Worm (Caenorhabditis elegans) whole organism, L3 larva: ENCODE data around the gene Y43B11AL.1.

Experiments
- ama-1 ChIP-seq: fragments of 150-350 bp; optimal IDR thresholded peaks from 2 replicates; lab custom pipeline; 2018
- daf-12 ChIP-seq: fragments of 150-350 bp; optimal IDR thresholded peaks from 2 replicates; lab custom pipeline; 2014; ENCODE audit warnings: missing biosample characterization, missing genetic modification reagents, missing genetic modification characterization
- fkh-10 ChIP-seq: sonication (generic microtip); optimal IDR thresholded peaks from 2 replicates; lab custom pipeline; 2017; ENCODE audit warnings: missing biosample characterization, missing genetic modification reagents, missing genetic modification characterization
- jun-1 ChIP-seq: fragments of 150-350 bp; optimal IDR thresholded peaks from 2 replicates; lab custom pipeline; 2014; ENCODE audit warnings: missing biosample characterization, missing genetic modification reagents, missing genetic modification characterization
- lin-39 ChIP-seq: fragments of 150-350 bp; optimal IDR thresholded peaks from 2 replicates; lab custom pipeline; 2018; ENCODE audit warnings: missing biosample characterization, missing genetic modification reagents, missing genetic modification characterization
- nhr-11 ChIP-seq: fragments of 150-350 bp; optimal IDR thresholded peaks from 2 replicates; lab custom pipeline; 2014; ENCODE audit warnings: missing biosample characterization, missing genetic modification characterization
- nhr-237 ChIP-seq: fragments of 150-350 bp; optimal IDR thresholded peaks from 2 replicates; lab custom pipeline; 2014; ENCODE audit warnings: missing biosample characterization, missing genetic modification characterization
- nhr-25 ChIP-seq: sonication (generic microtip); optimal IDR thresholded peaks from 2 replicates; lab custom pipeline; 2017; ENCODE audit warnings: missing biosample characterization, missing genetic modification characterization
- tbx-2 ChIP-seq: sonication (generic microtip); optimal IDR thresholded peaks from 2 replicates; lab custom pipeline; 2016; ENCODE audit warnings: mild to moderate bottlenecking, missing genetic modification characterization, missing compliant biosample characterization
- ztf-11 ChIP-seq: fragments of 150-350 bp; optimal IDR thresholded peaks from 2 replicates; lab custom pipeline; 2014; ENCODE audit warnings: missing biosample characterization, missing genetic modification characterization

ce11 chrIV:7036790-7037189, 28.3 kb upstream of the Y43B11AL.1 start, which contains the start of gene ufl-1:
- no peak for TF ChIP-seq lin-39
- no peak for TF ChIP-seq jun-1 (tag; lab: Kevin White, UChicago)
- no peak for TF ChIP-seq nhr-11 (tag; lab: Kevin White, UChicago)
- no peak for TF ChIP-seq nhr-237 (tag; lab: Kevin White, UChicago)
- TF ChIP-seq ama-1 (lab: Kevin White, UChicago): no peak
- TF ChIP-seq fkh-10 (GFP tag; lab: Kevin White, UChicago): no peak
- TF ChIP-seq nhr-25: no peak
- TF ChIP-seq daf-12 (tag; lab: Kevin White, UChicago): no peak
- no peak for TF ChIP-seq ztf-11 (tag; lab: Kevin White, UChicago)
- TF ChIP-seq tbx-2 (tag; lab: Kevin White, UChicago): no peak
